Fruit fly (Drosophila melanogaster): ENCODE data around the gene Gli.

dm6 chr2L:15749313-15749712 lies 13.2 kb downstream of the Gli start:
- TF ChIP-seq CG17806 (tag; optimal IDR thresholded peaks at IDR 0.05) (no peak), EcR (GFP tag; optimal IDR thresholded peaks at IDR 0.05) (no peak), D1 (tag; optimal IDR thresholded peaks at IDR 0.05) (no peak), CG13204 (GFP tag; optimal IDR thresholded peaks at IDR 0.05) (no peak)

All from whole organism, pupa.